Fruit fly (Drosophila melanogaster) whole organism, embryonic: ENCODE data around the gene fit.
A peak's percentile ranks its signal among the peaks of the same experiment; 100 is the strongest.

Experiments
- B-H2 ChIP-seq: fragments of 200-800 bp; sonication (Bioruptor generic); optimal IDR thresholded peaks from 2 replicates; lab custom pipeline; 2018; ENCODE audit warnings: missing biosample characterization, mild to moderate bottlenecking, missing genetic modification characterization
- CG10274 ChIP-seq: fragments of 200-800 bp; sonication (Bioruptor generic); optimal IDR thresholded peaks from 3 replicates; lab custom pipeline; 2017; ENCODE audit warnings: missing biosample characterization, mild to moderate bottlenecking, missing genetic modification characterization
- CG10321 ChIP-seq: fragments of 200-800 bp; sonication (Bioruptor generic); IDR thresholded peaks from 2 replicates; pipeline ENCODE4 v1.3.6; 2022; ENCODE audit warnings: missing biosample characterization, missing genetic modification characterization
- CG12659 ChIP-seq: fragments of 200-800 bp; sonication (Bioruptor generic); optimal IDR thresholded peaks from 3 replicates; lab custom pipeline; 2017; ENCODE audit warnings: mild to moderate bottlenecking, missing biosample characterization, missing genetic modification reagents, missing genetic modification characterization
- CG15479 ChIP-seq: fragments of 200-800 bp; sonication (Bioruptor generic); optimal IDR thresholded peaks from 3 replicates; lab custom pipeline; 2019; ENCODE audit warnings: missing biosample characterization, mild to moderate bottlenecking, missing genetic modification characterization, moderate library complexity
- CG1602 ChIP-seq: fragments of 200-800 bp; sonication (Bioruptor generic); optimal IDR thresholded peaks from 3 replicates; lab custom pipeline; 2016; ENCODE audit warnings: missing biosample characterization, missing genetic modification characterization
- CG16815 ChIP-seq: fragments of 200-800 bp; sonication (Bioruptor generic); optimal IDR thresholded peaks from 3 replicates; lab custom pipeline; 2017; ENCODE audit warnings: missing biosample characterization, mild to moderate bottlenecking, missing genetic modification characterization
- CG18262 ChIP-seq: fragments of 200-800 bp; optimal IDR thresholded peaks from 3 replicates; lab custom pipeline; 2019; ENCODE audit warnings: missing biosample characterization, mild to moderate bottlenecking, missing genetic modification characterization, moderate library complexity
- CG1832 ChIP-seq: fragments of 200-800 bp; sonication (Bioruptor generic); optimal IDR thresholded peaks from 2 replicates; lab custom pipeline; 2017; ENCODE audit warnings: missing biosample characterization, mild to moderate bottlenecking, missing genetic modification characterization, inconsistent platforms
- CG5245 ChIP-seq: fragments of 200-800 bp; sonication (Bioruptor generic); optimal IDR thresholded peaks from 3 replicates; lab custom pipeline; 2016; ENCODE audit warnings: missing biosample characterization, missing genetic modification characterization
- CG6175 ChIP-seq: fragments of 200-800 bp; sonication (Bioruptor generic); IDR thresholded peaks from 3 replicates; pipeline ENCODE4 v1.3.6; 2022; ENCODE audit warnings: missing biosample characterization, missing genetic modification characterization
- CG6272 ChIP-seq: fragments of 200-800 bp; sonication (Bioruptor generic); IDR thresholded peaks from 2 replicates; pipeline ENCODE4 v1.3.6; 2022; ENCODE audit warnings: missing biosample characterization, missing genetic modification characterization
- CG6689 ChIP-seq: fragments of 200-800 bp; sonication (Bioruptor generic); IDR thresholded peaks from 2 replicates; pipeline ENCODE4 v1.3.6; 2022; ENCODE audit warnings: missing biosample characterization, missing genetic modification characterization
- CG6854 ChIP-seq: fragments of 200-800 bp; sonication (Bioruptor generic); optimal IDR thresholded peaks from 3 replicates; lab custom pipeline; 2017; ENCODE audit warnings: missing biosample characterization, mild to moderate bottlenecking, missing genetic modification characterization
- CG7928 ChIP-seq: fragments of 200-800 bp; sonication (Bioruptor generic); optimal IDR thresholded peaks from 2 replicates; lab custom pipeline; 2017; ENCODE audit warnings: missing biosample characterization, mild to moderate bottlenecking, missing genetic modification characterization
- CG8290 ChIP-seq, 3 experiments: fragments of 200-800 bp; sonication (Bioruptor generic); optimal IDR thresholded peaks; 2 replicates each; lab custom pipeline; 2016 to 2019; ENCODE audit warnings: missing biosample characterization in 3 of 3, missing genetic modification characterization in 3 of 3, mild to moderate bottlenecking in 2 of 3, moderate library complexity in 1 of 3
- CG9437 ChIP-seq: fragments of 200-800 bp; sonication (Bioruptor generic); optimal IDR thresholded peaks from 2 replicates; lab custom pipeline; 2018; ENCODE audit warnings: missing biosample characterization, mild to moderate bottlenecking, missing genetic modification characterization
- Chrac-16 ChIP-seq: fragments of 200-800 bp; sonication (Bioruptor generic); optimal IDR thresholded peaks from 3 replicates; lab custom pipeline; 2016; ENCODE audit warnings: missing biosample characterization, missing genetic modification characterization
- Eip74EF ChIP-seq, 2 experiments: fragments of 200-800 bp in 1 of 2; fragments of >200 bp in 1 of 2; sonication (Bioruptor generic) in 1 of 2; optimal IDR thresholded peaks; 2 replicates each; lab custom pipeline; 2017 to 2019; ENCODE audit warnings: missing biosample characterization in 2 of 2, missing genetic modification characterization in 2 of 2, mild to moderate bottlenecking in 1 of 2, moderate library complexity in 1 of 2
- GATAe ChIP-seq: fragments of 200-800 bp; sonication (Bioruptor generic); conservative IDR thresholded peaks from 2 replicates; pipeline ENCODE4 v1.3.6; 2022; ENCODE audit warnings: missing biosample characterization, missing genetic modification characterization
- Hr78 ChIP-seq, 2 experiments: fragments of 200-800 bp in 1 of 2; fragments of >200 bp in 1 of 2; sonication (Bioruptor generic) in 1 of 2; optimal IDR thresholded peaks; 2 replicates each; lab custom pipeline; 2017 to 2019; ENCODE audit warnings: missing biosample characterization in 2 of 2, missing genetic modification characterization in 2 of 2, mild to moderate bottlenecking in 1 of 2, moderate library complexity in 1 of 2
- Max ChIP-seq: fragments of 200-800 bp; sonication (Bioruptor generic); optimal IDR thresholded peaks from 2 replicates; lab custom pipeline; 2016; ENCODE audit warnings: missing biosample characterization, mild to moderate bottlenecking, missing genetic modification characterization
- Med ChIP-seq: fragments of 200-800 bp; sonication (Bioruptor generic); peaks from one replicate; lab custom pipeline; 2016; ENCODE audit warnings: missing biosample characterization, missing genetic modification characterization, mild to moderate bottlenecking, inconsistent platforms, moderate library complexity
- Mrtf ChIP-seq: fragments of 200-800 bp; sonication (Bioruptor generic); IDR thresholded peaks from 3 replicates; pipeline ENCODE4 v1.3.6; 2022; ENCODE audit warnings: missing biosample characterization, missing genetic modification characterization
- NC2β ChIP-seq: fragments of 200-800 bp; sonication (Bioruptor generic); optimal IDR thresholded peaks from 2 replicates; lab custom pipeline; 2016; ENCODE audit warnings: missing biosample characterization, missing genetic modification characterization
- ab ChIP-seq: fragments of 200-800 bp; sonication (Bioruptor generic); optimal IDR thresholded peaks from 2 replicates; lab custom pipeline; 2016; ENCODE audit warnings: missing biosample characterization, missing genetic modification characterization
- br ChIP-seq: fragments of >200 bp; optimal IDR thresholded peaks from 2 replicates; lab custom pipeline; 2017
- caup ChIP-seq: fragments of 200-800 bp; sonication (Bioruptor generic); optimal IDR thresholded peaks from 3 replicates; lab custom pipeline; 2017; ENCODE audit warnings: missing biosample characterization, mild to moderate bottlenecking, missing genetic modification characterization, moderate library complexity; ENCODE audit not compliant: severe bottlenecking
- cg ChIP-seq: fragments of 200-800 bp; sonication (Bioruptor generic); optimal IDR thresholded peaks from 3 replicates; lab custom pipeline; 2019; ENCODE audit warnings: missing biosample characterization, mild to moderate bottlenecking, missing genetic modification characterization, moderate library complexity
- chinmo ChIP-seq: fragments of 200-800 bp; sonication (Bioruptor generic); IDR thresholded peaks from 4 replicates; pipeline ENCODE4 v1.3.6; 2022; ENCODE audit warnings: missing biosample characterization, missing genetic modification characterization; ENCODE audit not compliant: partially characterized antibody
- ci ChIP-seq: fragments of 200-800 bp; sonication (Bioruptor generic); IDR thresholded peaks from 3 replicates; pipeline ENCODE4 v1.3.6; 2022; ENCODE audit warnings: missing biosample characterization, missing genetic modification characterization
- crol ChIP-seq: fragments of 200-800 bp; sonication (Bioruptor generic); IDR thresholded peaks from 2 replicates; pipeline ENCODE4 v1.3.6; 2022; ENCODE audit warnings: missing biosample characterization, missing genetic modification characterization
- cwo ChIP-seq: fragments of 200-800 bp; sonication (Bioruptor generic); optimal IDR thresholded peaks from 3 replicates; lab custom pipeline; 2017; ENCODE audit warnings: missing biosample characterization, missing genetic modification characterization, mild to moderate bottlenecking, moderate library complexity, missing genetic modification reagents
- eyg ChIP-seq: fragments of 200-800 bp; sonication (Bioruptor generic); optimal IDR thresholded peaks from 3 replicates; lab custom pipeline; 2016; ENCODE audit warnings: missing biosample characterization, missing genetic modification characterization
- fd102C ChIP-seq: fragments of 200-800 bp; sonication (Bioruptor generic); optimal IDR thresholded peaks from 2 replicates; lab custom pipeline; 2018; ENCODE audit warnings: missing biosample characterization, mild to moderate bottlenecking, missing genetic modification characterization, moderate library complexity
- gem ChIP-seq: fragments of 200-800 bp; sonication (Bioruptor generic); optimal IDR thresholded peaks from 2 replicates; lab custom pipeline; 2019; ENCODE audit warnings: missing biosample characterization, mild to moderate bottlenecking, missing genetic modification characterization, moderate library complexity
- kay ChIP-seq: fragments of 200-800 bp; sonication (Bioruptor generic); optimal IDR thresholded peaks from 2 replicates; lab custom pipeline; 2016; ENCODE audit warnings: missing biosample characterization, missing genetic modification characterization
- p53 ChIP-seq: fragments of 200-800 bp; sonication (Bioruptor generic); optimal IDR thresholded peaks from 2 replicates; lab custom pipeline; 2016; ENCODE audit warnings: missing biosample characterization, missing genetic modification characterization
- pita ChIP-seq: fragments of 200-800 bp; sonication (Bioruptor generic); optimal IDR thresholded peaks from 2 replicates; lab custom pipeline; 2017; ENCODE audit warnings: missing biosample characterization, mild to moderate bottlenecking, missing genetic modification characterization
- pros ChIP-seq: fragments of 200-800 bp; sonication (Bioruptor generic); optimal IDR thresholded peaks from 3 replicates; lab custom pipeline; 2019; ENCODE audit warnings: missing biosample characterization, mild to moderate bottlenecking, missing genetic modification characterization, moderate library complexity
- repo ChIP-seq: fragments of 200-800 bp; sonication (Bioruptor generic); optimal IDR thresholded peaks from 2 replicates; lab custom pipeline; 2016; ENCODE audit warnings: missing biosample characterization, missing genetic modification characterization
- row ChIP-seq: fragments of 200-800 bp; sonication (Bioruptor generic); IDR thresholded peaks from 3 replicates; pipeline ENCODE4 v1.3.6; 2022; ENCODE audit warnings: missing biosample characterization, missing genetic modification characterization
- sd ChIP-seq: fragments of 200-800 bp; sonication (Bioruptor generic); optimal IDR thresholded peaks from 3 replicates; lab custom pipeline; 2018; ENCODE audit warnings: missing biosample characterization, mild to moderate bottlenecking, missing genetic modification characterization, moderate library complexity
- sens ChIP-seq: fragments of 200-800 bp; sonication (Bioruptor generic); peaks from one replicate; lab custom pipeline; 2016; ENCODE audit warnings: missing biosample characterization, missing genetic modification characterization
- seq ChIP-seq: fragments of 200-800 bp; sonication (Bioruptor generic); IDR thresholded peaks from 2 replicates; pipeline ENCODE4 v1.3.6; 2022; ENCODE audit warnings: missing biosample characterization, missing genetic modification characterization
- shn ChIP-seq: fragments of 200-800 bp; sonication (Bioruptor generic); optimal IDR thresholded peaks from 3 replicates; lab custom pipeline; 2016; ENCODE audit warnings: missing biosample characterization, missing genetic modification characterization
- slbo ChIP-seq: fragments of 200-800 bp; sonication (Bioruptor generic); IDR thresholded peaks from 2 replicates; pipeline ENCODE4 v1.3.6; 2022; ENCODE audit warnings: missing biosample characterization, missing genetic modification characterization
- so ChIP-seq: fragments of 200-800 bp; sonication (Bioruptor generic); IDR thresholded peaks from 3 replicates; pipeline ENCODE4 v1.3.6; 2022; ENCODE audit warnings: missing biosample characterization, missing genetic modification characterization
- sr ChIP-seq: fragments of 200-800 bp; sonication (Bioruptor generic); IDR thresholded peaks from 3 replicates; pipeline ENCODE4 v1.3.6; 2022; ENCODE audit warnings: missing biosample characterization, missing genetic modification characterization
- tio ChIP-seq: fragments of 200-800 bp; sonication (Bioruptor generic); optimal IDR thresholded peaks from 2 replicates; lab custom pipeline; 2017; ENCODE audit warnings: missing biosample characterization, missing genetic modification characterization, inconsistent platforms
- vfl ChIP-seq: fragments of 200-800 bp; sonication (Bioruptor generic); optimal IDR thresholded peaks from 2 replicates; lab custom pipeline; 2016; ENCODE audit warnings: missing biosample characterization, missing genetic modification characterization
- vvl ChIP-seq: fragments of 200-800 bp; sonication (Bioruptor generic); IDR thresholded peaks from 2 replicates; pipeline ENCODE4 v1.3.6; 2022; ENCODE audit warnings: missing biosample characterization, missing genetic modification characterization

The fit gene

DNA sequence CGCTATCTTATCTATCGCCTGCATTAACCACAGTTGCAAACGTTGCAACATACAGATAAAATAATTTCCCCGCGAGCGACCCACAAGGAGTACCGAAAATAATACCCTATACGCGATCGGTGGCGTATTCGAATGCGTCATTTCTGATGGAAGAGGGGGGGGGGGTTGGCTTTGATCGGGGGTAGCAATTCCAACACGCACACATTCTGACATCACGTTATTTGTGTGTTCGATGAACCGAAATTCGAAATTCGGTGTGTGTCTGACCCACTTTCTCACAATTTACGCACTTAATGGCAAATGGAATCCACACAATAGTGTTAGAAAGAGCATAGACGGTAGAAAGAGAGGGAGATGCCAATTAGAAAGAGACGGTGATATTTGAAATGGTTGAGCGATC lies 47.6 kb downstream of the fit start (continued):
- peak; percentile 34 for TF ChIP-seq CG1832 (GFP tag; lab: Kevin White, UChicago)
- TF ChIP-seq p53 (GFP tag; lab: Kevin White, UChicago) = no peak
- TF ChIP-seq CG6175 = peak; percentile 36; the same call in 1 of the 3 replicates
- no peak for TF ChIP-seq repo
- no peak for TF ChIP-seq shn
- TF ChIP-seq CG16815 (GFP tag; lab: Kevin White, UChicago) = no peak
- TF ChIP-seq row (GFP tag; lab: Robert Waterston, UW) = peak; percentile 22; the same call in 1 of the 3 replicates
- no peak for TF ChIP-seq caup
- peak; percentile 32; the same call in 1 of the 3 replicates for TF ChIP-seq sr (GFP tag; lab: Robert Waterston, UW)
- TF ChIP-seq kay (GFP tag; lab: Kevin White, UChicago) = peak; percentile 69
- TF ChIP-seq cg (GFP tag; lab: Kevin White, UChicago) = peak; percentile 47
- TF ChIP-seq Hr78 (GFP tag; optimal IDR thresholded peaks at IDR 0.05; lab: Kevin White, UChicago) = peak in 1 of 2 experiments; percentile 59
- TF ChIP-seq CG12659 (GFP tag; lab: Kevin White, UChicago) = no peak
- TF ChIP-seq CG8290 (GFP tag; optimal IDR thresholded peaks at IDR 0.05; lab: Kevin White, UChicago) = no peak
- TF ChIP-seq CG8290 (tag; optimal IDR thresholded peaks at IDR 0.05; lab: Kevin White, UChicago) = peak in 1 of 2 experiments; percentile 65
- peak; percentile 94 for TF ChIP-seq sd (tag; lab: Kevin White, UChicago)
- TF ChIP-seq crol = peak; percentile 94
- TF ChIP-seq slbo (GFP tag; lab: Robert Waterston, UW) = peak; percentile 15; the same call in 1 of the 2 replicates
- peak; percentile 36 for TF ChIP-seq CG15479 (GFP tag; lab: Kevin White, UChicago)
- TF ChIP-seq CG10321 (GFP tag; lab: Robert Waterston, UW) = peak; percentile 54; the same call in 1 of the 2 replicates
- peak; percentile 34; the same call in 1 of the 3 replicates for TF ChIP-seq ci (GFP tag; lab: Robert Waterston, UW)
- TF ChIP-seq Med (GFP tag; lab: Kevin White, UChicago) = peak; percentile 45
- peak; percentile 31 for TF ChIP-seq pros (GFP tag; lab: Kevin White, UChicago)
- TF ChIP-seq chinmo (GFP tag; lab: Robert Waterston, UW) = 0 out of 4 replicates have a peak, but pooled peaks have one; percentile 54
- peak; percentile 39; the same call in 1 of the 2 replicates for TF ChIP-seq vvl (GFP tag; lab: Robert Waterston, UW)
- TF ChIP-seq pita = no peak
- TF ChIP-seq eyg = no peak
- no peak for TF ChIP-seq sens (GFP tag; lab: Kevin White, UChicago)
- no peak; the same call in 2 of the 3 replicates for TF ChIP-seq so (GFP tag; lab: Robert Waterston, UW)
- TF ChIP-seq, all 482 proteins: peak for 29

DNA sequence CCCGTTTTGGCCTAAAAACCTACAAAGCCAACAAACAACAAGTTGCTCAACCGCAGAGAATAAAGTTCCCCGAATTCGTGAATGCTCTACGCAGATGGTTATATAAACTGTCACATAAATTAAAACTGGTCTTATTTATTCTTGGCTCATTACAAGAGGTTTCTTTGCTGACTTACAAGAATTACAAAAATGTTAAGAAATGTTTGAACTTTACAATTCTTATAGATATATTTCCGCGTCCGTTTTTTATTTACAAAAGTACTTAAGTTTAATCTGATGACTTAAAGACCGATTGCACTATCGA lies 48.1 kb downstream of the fit start:
- TF ChIP-seq ab (GFP tag; lab: Kevin White, UChicago) = no peak
- TF ChIP-seq CG10274 (GFP tag; lab: Kevin White, UChicago) = no peak
- TF ChIP-seq GATAe (GFP tag; lab: Robert Waterston, UW) = no peak
- TF ChIP-seq Chrac-16 = no peak
- no peak for TF ChIP-seq fd102C
- TF ChIP-seq Eip74EF (GFP tag; optimal IDR thresholded peaks at IDR 0.05; lab: Kevin White, UChicago) = no peak
- no peak for TF ChIP-seq CG1602
- TF ChIP-seq CG5245 (GFP tag; lab: Kevin White, UChicago) = no peak
- TF ChIP-seq Mrtf (GFP tag; lab: Robert Waterston, UW) = no peak
- TF ChIP-seq CG7928 = no peak
- no peak for TF ChIP-seq CG9437 (GFP tag; lab: Kevin White, UChicago)
- no peak for TF ChIP-seq tio
- no peak for TF ChIP-seq br (lab: Kevin White, UChicago)
- peak; percentile 1 for TF ChIP-seq CG18262
- no peak for TF ChIP-seq seq
- peak; percentile 28 for TF ChIP-seq gem (tag; lab: Kevin White, UChicago)
- no peak for TF ChIP-seq NC2β (GFP tag; lab: Kevin White, UChicago)
- no peak for TF ChIP-seq CG6272 (GFP tag; lab: Robert Waterston, UW)
- TF ChIP-seq Max = no peak
- no peak for TF ChIP-seq cwo (GFP tag; lab: Kevin White, UChicago)
- TF ChIP-seq pita = no peak
- TF ChIP-seq vfl (GFP tag; lab: Kevin White, UChicago) = no peak
- TF ChIP-seq B-H2 (GFP tag; lab: Kevin White, UChicago) = no peak
- no peak for TF ChIP-seq CG6854
- no peak for TF ChIP-seq CG6689 (GFP tag; lab: Robert Waterston, UW)
